Worm (Caenorhabditis elegans) whole organism, early embryonic: ENCODE data around the gene M03C11.3.

Experiments used
- F13C5.2 ChIP-seq: sonication (generic microtip); optimal IDR thresholded peaks from 2 replicates; lab custom pipeline; 2017; ENCODE audit warnings: mild to moderate bottlenecking, missing genetic modification characterization, inconsistent platforms, missing compliant biosample characterization
- aly-1 ChIP-seq: sonication (generic microtip); optimal IDR thresholded peaks from 2 replicates; lab custom pipeline; 2016; ENCODE audit warnings: missing genetic modification characterization, missing compliant biosample characterization
- ama-1 ChIP-seq: fragments of 150-350 bp; optimal IDR thresholded peaks from 2 replicates; lab custom pipeline; 2014
- ceh-13 ChIP-seq: fragments of 200-800 bp; sonication (Bioruptor generic); optimal IDR thresholded peaks from 2 replicates; lab custom pipeline; 2018; ENCODE audit warnings: mild to moderate bottlenecking, missing genetic modification characterization, missing compliant biosample characterization
- flt-1 ChIP-seq: fragments of 200-800 bp; sonication (Bioruptor generic); IDR thresholded peaks from 2 replicates; pipeline ENCODE4 v1.3.6; 2022; ENCODE audit warnings: missing genetic modification characterization, missing compliant biosample characterization
- hmbx-1 ChIP-seq: sonication (generic microtip); optimal IDR thresholded peaks from 2 replicates; lab custom pipeline; 2016; ENCODE audit warnings: mild to moderate bottlenecking, missing genetic modification characterization, missing compliant biosample characterization
- hmg-4 ChIP-seq: fragments of 200-800 bp; sonication (Bioruptor generic); optimal IDR thresholded peaks from 2 replicates; lab custom pipeline; 2018; ENCODE audit warnings: mild to moderate bottlenecking, missing genetic modification characterization, missing compliant biosample characterization
- hnd-1 ChIP-seq: sonication (generic microtip); optimal IDR thresholded peaks from 2 replicates; lab custom pipeline; 2016; ENCODE audit warnings: missing genetic modification characterization, missing compliant biosample characterization
- pes-1 ChIP-seq: fragments of 200-800 bp; sonication (Bioruptor generic); IDR thresholded peaks from 2 replicates; pipeline ENCODE4 v1.3.6; 2022; ENCODE audit warnings: missing genetic modification reagents, missing genetic modification characterization, missing compliant biosample characterization
- scrt-1 ChIP-seq: fragments of 200-800 bp; sonication (Bioruptor generic); IDR thresholded peaks from 2 replicates; pipeline ENCODE4 v1.3.6; 2022; ENCODE audit warnings: missing genetic modification characterization, missing compliant biosample characterization
- sea-1 ChIP-seq: fragments of 200-800 bp; sonication (Bioruptor generic); conservative IDR thresholded peaks from 2 replicates; pipeline ENCODE4 v1.3.6; 2022; ENCODE audit warnings: missing genetic modification characterization, missing compliant biosample characterization
- tbx-11 ChIP-seq: fragments of 200-800 bp; sonication (Bioruptor generic); IDR thresholded peaks from 2 replicates; pipeline ENCODE4 v1.3.6; 2022; ENCODE audit warnings: missing genetic modification characterization, missing compliant biosample characterization
- tbx-37 ChIP-seq: fragments of 200-800 bp; sonication (Bioruptor generic); conservative IDR thresholded peaks from 2 replicates; pipeline ENCODE4 v1.3.6; 2022; ENCODE audit warnings: missing genetic modification reagents, missing genetic modification characterization, missing compliant biosample characterization
- tra-4 ChIP-seq: sonication (generic microtip); optimal IDR thresholded peaks from 2 replicates; lab custom pipeline; 2017; ENCODE audit warnings: missing genetic modification characterization, missing compliant biosample characterization

ce11 chrIII:10379632-10380031 is 25.2 kb upstream of the M03C11.3 start:
- TF ChIP-seq aly-1 (tag; lab: Kevin White, UChicago) (no peak), ceh-13 (GFP tag; lab: Kevin White, UChicago) (no peak), ama-1 (lab: Kevin White, UChicago) (no peak), tbx-37 (no peak), tbx-11 (GFP tag; lab: Robert Waterston, UW) (no peak), scrt-1 (GFP tag; lab: Robert Waterston, UW) (no peak), F13C5.2 (tag; lab: Kevin White, UChicago) (no peak), flt-1 (GFP tag; lab: Robert Waterston, UW) (no peak), sea-1 (GFP tag; lab: Robert Waterston, UW) (no peak), pes-1 (GFP tag; lab: Robert Waterston, UW) (no peak), hmbx-1 (tag; lab: Kevin White, UChicago) (no peak), hmg-4 (no peak), hnd-1 (tag; lab: Kevin White, UChicago) (no peak), tra-4 (tag; lab: Kevin White, UChicago) (no peak)
